Fruit fly (Drosophila melanogaster): Measurements from ENCODE around the gene ppl.

ppl gene

dm6 chr3L:21273504-21273903 is 7.8 kb downstream of the ppl start:
- TF ChIP-seq Dif (GFP tag; optimal IDR thresholded peaks at IDR 0.05; ENCODE audit: partially characterized antibody) (no peak), tai (GFP tag; optimal IDR thresholded peaks at IDR 0.05) (no peak), sage (GFP tag; optimal IDR thresholded peaks at IDR 0.05) (no peak)

- TF ChIP-seq usp (GFP tag; optimal IDR thresholded peaks at IDR 0.05) = no peak
- TF ChIP-seq fru (GFP tag; optimal IDR thresholded peaks at IDR 0.05) = no peak
Observed at dm6 chr3L:21270480-21270879, 10.8 kb downstream of the ppl start, which contains the start of gene CG9389. CG9389 (minus strand) TSS chr3L:21270580.

DNA sequence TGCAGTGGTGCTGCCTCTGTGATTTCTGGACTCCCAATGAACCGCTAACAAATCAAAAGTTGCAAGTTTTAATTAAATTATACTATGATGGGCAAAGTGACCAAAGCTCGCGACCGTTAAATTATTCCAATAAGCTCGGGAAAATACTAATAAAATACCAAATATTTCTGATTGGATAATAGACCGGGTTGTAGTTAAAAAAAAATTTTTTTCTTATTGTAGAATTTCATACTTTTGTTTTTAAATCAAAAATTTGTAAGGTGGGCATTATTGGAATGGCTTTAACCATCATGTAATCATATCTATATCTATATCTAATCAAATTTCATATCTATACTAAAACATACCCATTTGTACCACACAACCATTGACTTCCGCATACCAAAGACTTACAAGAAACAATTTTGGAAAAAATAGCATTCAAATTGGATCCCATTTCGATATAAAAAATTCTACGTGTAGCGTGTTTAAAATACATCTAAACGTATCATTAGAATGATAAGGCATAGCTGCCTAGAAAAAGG is 13.4 kb downstream of the ppl start, which contains the start of gene CG9391:
Gene CG9391, minus strand, starts transcription at position 474 of the 524 bp plus-strand sequence.
- TF ChIP-seq HLH106 (tag; optimal IDR thresholded peaks at IDR 0.05) (no peak), GATAd (GFP tag; optimal IDR thresholded peaks at IDR 0.05) (no peak), h (GFP tag; optimal IDR thresholded peaks at IDR 0.05) (no peak), Rel (GFP tag; optimal IDR thresholded peaks at IDR 0.05) (no peak), Rel (tag; optimal IDR thresholded peaks at IDR 0.05) (no peak), CG32264 (GFP tag; optimal IDR thresholded peaks at IDR 0.05) (no peak)

DNA sequence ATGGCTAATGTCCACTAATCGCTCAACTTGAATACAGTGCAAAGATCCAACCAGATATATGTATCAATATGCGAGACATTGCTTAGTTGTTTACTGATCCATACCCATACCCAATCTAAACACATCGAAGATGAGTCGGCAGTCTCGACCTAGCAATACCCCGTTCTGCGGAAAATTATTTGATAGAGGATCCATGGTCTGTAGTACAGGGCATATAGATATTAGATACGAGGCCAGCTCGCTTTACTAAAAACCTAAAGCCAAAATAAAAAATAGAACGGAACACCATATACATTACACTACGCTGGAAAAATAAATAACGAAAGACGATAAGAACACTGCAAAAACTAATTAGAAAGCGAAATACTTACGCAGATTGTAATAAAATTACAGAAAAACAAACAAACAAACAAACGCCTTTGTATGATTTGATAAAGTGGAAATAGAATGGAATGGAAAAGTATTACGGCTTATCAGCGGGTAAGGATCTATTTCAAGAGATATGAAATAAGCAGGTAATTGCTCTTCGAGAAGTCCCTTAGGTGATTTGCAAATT is 15.1 kb downstream of the ppl start:
- TF ChIP-seq GATAd (GFP tag; optimal IDR thresholded peaks at IDR 0.05) = no peak
- no peak for TF ChIP-seq Mio (GFP tag; optimal IDR thresholded peaks at IDR 0.05)
- TF ChIP-seq Hr78 (GFP tag; optimal IDR thresholded peaks at IDR 0.05) = no peak
- no peak for TF ChIP-seq rgr (GFP tag; optimal IDR thresholded peaks at IDR 0.05)
- TF ChIP-seq foxo (GFP tag; optimal IDR thresholded peaks at IDR 0.05) = no peak
- no peak for TF ChIP-seq usp (GFP tag; optimal IDR thresholded peaks at IDR 0.05)
- TF ChIP-seq h (GFP tag; optimal IDR thresholded peaks at IDR 0.05) = no peak
- no peak for TF ChIP-seq dmrt93B (GFP tag; optimal IDR thresholded peaks at IDR 0.05)
- TF ChIP-seq ey (GFP tag; optimal IDR thresholded peaks at IDR 0.05) = no peak

DNA sequence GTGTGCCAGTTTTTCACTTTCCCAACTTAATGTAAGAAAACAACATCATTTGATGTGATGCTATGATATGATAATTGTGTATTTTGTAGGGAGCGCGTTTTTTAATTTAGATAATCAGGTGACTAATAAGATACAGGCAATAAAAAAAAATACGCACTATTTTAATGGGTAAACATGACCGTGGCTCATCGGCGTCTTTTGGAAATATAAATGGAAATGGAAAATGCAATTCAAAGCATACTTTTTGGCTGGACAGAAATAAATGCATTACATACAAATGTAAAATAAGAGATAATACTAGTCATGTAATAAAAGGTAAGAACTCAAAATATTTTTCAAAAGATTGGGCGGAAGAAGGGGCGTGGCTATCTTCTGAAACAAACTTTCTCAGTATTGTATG is 18.9 kb downstream of the ppl start:
- TF ChIP-seq jim (GFP tag; optimal IDR thresholded peaks at IDR 0.05) (no peak), Hnf4 (GFP tag; optimal IDR thresholded peaks at IDR 0.05) (no peak), dsf (GFP tag; optimal IDR thresholded peaks at IDR 0.05; ENCODE audit: borderline replicate concordance) (no peak), dmrt93B (GFP tag; optimal IDR thresholded peaks at IDR 0.05) (no peak), psq (GFP tag; optimal IDR thresholded peaks at IDR 0.05) (no peak), Myc (optimal IDR thresholded peaks at IDR 0.05) (peak; percentile 56)

dm6 chr3L:21261403-21262164 is 19.7 kb downstream of the ppl start:
- TF ChIP-seq sv (GFP tag; optimal IDR thresholded peaks at IDR 0.05) = no peak
- no peak for TF ChIP-seq jim (GFP tag; optimal IDR thresholded peaks at IDR 0.05)
- no peak for TF ChIP-seq Rel (GFP tag; optimal IDR thresholded peaks at IDR 0.05)
- peak; percentile 8 for TF ChIP-seq Rel (tag; optimal IDR thresholded peaks at IDR 0.05)

dm6 chr3L:21259257-21259656 is 22.0 kb downstream of the ppl start:
- TF ChIP-seq dmrt93B (GFP tag; optimal IDR thresholded peaks at IDR 0.05) (no peak), Hnf4 (GFP tag; optimal IDR thresholded peaks at IDR 0.05) (no peak), CG32264 (GFP tag; optimal IDR thresholded peaks at IDR 0.05) (no peak), lola (GFP tag; optimal IDR thresholded peaks at IDR 0.05) (no peak), pan (optimal IDR thresholded peaks at IDR 0.05) (no peak), brk (GFP tag; optimal IDR thresholded peaks at IDR 0.05) (no peak), Hr83 (GFP tag; optimal IDR thresholded peaks at IDR 0.05; ENCODE audit: poor library complexity, severe bottlenecking) (no peak), foxo (GFP tag; optimal IDR thresholded peaks at IDR 0.05) (no peak), ey (GFP tag; optimal IDR thresholded peaks at IDR 0.05) (no peak), tai (GFP tag; optimal IDR thresholded peaks at IDR 0.05) (no peak), GATAd (GFP tag; optimal IDR thresholded peaks at IDR 0.05) (no peak), CrebA (GFP tag; optimal IDR thresholded peaks at IDR 0.05; ENCODE audit: borderline replicate concordance) (no peak)

All from whole organism, wandering third instar larva.